In genomic region chr3L:19481209-19481608, dm6 we compare ENCODE assay signal across 4 fruit fly cellular contexts.
TF ChIP-seq lines count a peak whose summit lies in the region.

No protein-coding gene starts in this region.

- no peak for TF ChIP-seq CTCF in whole organism, embryonic (GFP tag; optimal IDR thresholded peaks at IDR 0.05; lab: Kevin White, UChicago)

TF ChIP-seq in whole organism, embryonic, 481 proteins besides CTCF, POLR2A, EP300 and RAD21:
- TF ChIP-seq sqz (GFP tag; optimal IDR thresholded peaks at IDR 0.05; lab: Kevin White, UChicago) (peak; percentile 48), Hr78 (GFP tag; optimal IDR thresholded peaks at IDR 0.05; lab: Kevin White, UChicago) (peak in 1 of 2 experiments; percentile 1), chinmo (GFP tag; IDR thresholded peaks at IDR 0.05; lab: Robert Waterston, UW; ENCODE audit: partially characterized antibody) (peak; percentile 52; the same call in 1 of the 4 replicates), zf30C (GFP tag; optimal IDR thresholded peaks at IDR 0.05; lab: Kevin White, UChicago) (no peak)

TF ChIP-seq in whole organism, prepupa, 60 proteins besides CTCF, POLR2A, EP300 and RAD21:
- TF ChIP-seq eg (GFP tag; IDR thresholded peaks at IDR 0.05; lab: Robert Waterston, UW): 0 out of 3 replicates have a peak, but pooled peaks have one; percentile 13
- TF ChIP-seq ss (GFP tag; optimal IDR thresholded peaks at IDR 0.05; lab: Kevin White, UChicago): peak in 1 of 2 experiments; percentile 6
- TF ChIP-seq Eip78C (GFP tag; lab: Kevin White, UChicago): peak; percentile 50
- peak; percentile 19 for TF ChIP-seq svp (GFP tag; lab: Kevin White, UChicago)
- TF ChIP-seq fd59A (GFP tag; optimal IDR thresholded peaks at IDR 0.05; lab: Kevin White, UChicago): no peak

TF ChIP-seq in whole organism, pupa, 21 proteins besides CTCF, POLR2A, EP300 and RAD21:
- TF ChIP-seq CG13204 (GFP tag; optimal IDR thresholded peaks at IDR 0.05; lab: Kevin White, UChicago): no peak
- TF ChIP-seq CG17806 (tag; optimal IDR thresholded peaks at IDR 0.05; lab: Kevin White, UChicago): no peak
- TF ChIP-seq fd96Ca (GFP tag; IDR thresholded peaks at IDR 0.05; lab: Robert Waterston, UW): 0 out of 3 replicates have a peak, but pooled peaks have one; percentile 10
- TF ChIP-seq gl (tag; optimal IDR thresholded peaks at IDR 0.05; lab: Kevin White, UChicago): no peak
- TF ChIP-seq CG4496 (GFP tag; IDR thresholded peaks at IDR 0.05; lab: Robert Waterston, UW): 0 out of 3 replicates have a peak, but pooled peaks have one; percentile 30
- no peak for TF ChIP-seq CG8159 (tag; optimal IDR thresholded peaks at IDR 0.05; lab: Kevin White, UChicago)
TF ChIP-seq in whole organism, pupa: peak in this region for 2.

TF ChIP-seq in whole organism, wandering third instar larva, 38 proteins besides CTCF, POLR2A, EP300 and RAD21:
- no peak for TF ChIP-seq rgr (GFP tag; optimal IDR thresholded peaks at IDR 0.05; lab: Kevin White, UChicago)
- TF ChIP-seq Vsx2 (GFP tag; optimal IDR thresholded peaks at IDR 0.05; lab: Kevin White, UChicago; ENCODE audit: partially characterized antibody): no peak
- peak; percentile 53 for TF ChIP-seq jim (GFP tag; optimal IDR thresholded peaks at IDR 0.05; lab: Kevin White, UChicago)
- TF ChIP-seq Rel (GFP tag; optimal IDR thresholded peaks at IDR 0.05; lab: Kevin White, UChicago): no peak
- peak; percentile 62 for TF ChIP-seq Rel (tag; optimal IDR thresholded peaks at IDR 0.05; lab: Kevin White, UChicago)
- no peak for TF ChIP-seq fru (GFP tag; optimal IDR thresholded peaks at IDR 0.05; lab: Kevin White, UChicago)
